Fruit fly (Drosophila melanogaster) whole organism, pupa: ENCODE data around the gene CCT7.

Source experiments
- CG12605 ChIP-seq: fragments of 200-800 bp; sonication (Bioruptor generic); IDR thresholded peaks from 2 replicates; pipeline ENCODE4 v1.3.6; 2022; ENCODE audit warnings: missing biosample characterization, missing genetic modification characterization
- CG13204 ChIP-seq: fragments of 200-800 bp; sonication (Bioruptor generic); optimal IDR thresholded peaks from 2 replicates; lab custom pipeline; 2018; ENCODE audit warnings: missing biosample characterization, mild to moderate bottlenecking, missing genetic modification characterization, moderate library complexity
- CG34367 ChIP-seq: fragments of 200-800 bp; sonication (Bioruptor generic); optimal IDR thresholded peaks from 2 replicates; lab custom pipeline; 2018; ENCODE audit warnings: missing biosample characterization, mild to moderate bottlenecking, missing genetic modification characterization
- EcR ChIP-seq: fragments of 200-800 bp; sonication (Bioruptor generic); optimal IDR thresholded peaks from 3 replicates; lab custom pipeline; 2019; ENCODE audit warnings: missing biosample characterization, missing genetic modification characterization, mild to moderate bottlenecking, moderate library complexity, missing genetic modification reagents
- Ets98B ChIP-seq: fragments of 200-800 bp; sonication (Bioruptor generic); IDR thresholded peaks from 2 replicates; pipeline ENCODE4 v1.3.6; 2022; ENCODE audit warnings: missing biosample characterization, missing genetic modification characterization
- Pif1A ChIP-seq: fragments of 200-800 bp; sonication (Bioruptor generic); optimal IDR thresholded peaks from 3 replicates; lab custom pipeline; 2016; ENCODE audit warnings: missing biosample characterization, missing genetic modification characterization
- rn ChIP-seq: fragments of 200-800 bp; sonication (Bioruptor generic); IDR thresholded peaks from 2 replicates; pipeline ENCODE4 v1.3.6; 2022; ENCODE audit warnings: missing biosample characterization, missing genetic modification characterization

DNA sequence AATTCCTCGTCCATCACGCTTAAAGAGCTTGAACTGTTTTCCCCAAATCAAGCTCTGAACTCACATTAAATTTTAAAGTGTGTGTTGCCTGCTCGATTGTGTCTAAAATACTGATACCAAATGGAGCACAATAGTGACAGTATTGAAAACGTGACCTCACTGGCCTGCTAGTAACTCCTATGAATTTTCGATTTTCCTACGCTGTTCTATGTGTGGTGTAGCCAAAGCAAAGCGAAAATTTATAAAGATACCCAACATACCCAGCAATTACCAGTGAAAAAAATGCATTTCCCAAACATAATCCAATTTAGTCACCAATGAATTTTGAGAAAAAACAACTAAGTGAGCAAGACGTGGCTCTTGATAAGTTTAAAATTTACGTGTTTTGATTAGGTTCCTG is 21.5 kb upstream of the CCT7 start, which contains the start of gene CG33191:
- TF ChIP-seq CG13204 (GFP tag; lab: Kevin White, UChicago) (no peak), rn (no peak), EcR (GFP tag; lab: Kevin White, UChicago) (no peak), CG12605 (GFP tag; lab: Robert Waterston, UW) (no peak), CG34367 (no peak), Ets98B (GFP tag; lab: Robert Waterston, UW) (no peak), Pif1A (GFP tag; lab: Kevin White, UChicago) (no peak)
